Fruit fly (Drosophila melanogaster): Measurements from ENCODE around the gene TTLL5.

dm6 chr3R:25108932-25109331, 13.8 kb downstream of the TTLL5 start, which contains the start of gene CG34027:
- TF ChIP-seq Myc (optimal IDR thresholded peaks at IDR 0.05) = no peak
- no peak for TF ChIP-seq psq (optimal IDR thresholded peaks at IDR 0.05)
- no peak for TF ChIP-seq Sin3A (optimal IDR thresholded peaks at IDR 0.05)
- no peak for TF ChIP-seq h (optimal IDR thresholded peaks at IDR 0.05)

Data from Kc167 (cell line).